Worm (Caenorhabditis elegans): ENCODE measurements around the gene sea-2.

DNA sequence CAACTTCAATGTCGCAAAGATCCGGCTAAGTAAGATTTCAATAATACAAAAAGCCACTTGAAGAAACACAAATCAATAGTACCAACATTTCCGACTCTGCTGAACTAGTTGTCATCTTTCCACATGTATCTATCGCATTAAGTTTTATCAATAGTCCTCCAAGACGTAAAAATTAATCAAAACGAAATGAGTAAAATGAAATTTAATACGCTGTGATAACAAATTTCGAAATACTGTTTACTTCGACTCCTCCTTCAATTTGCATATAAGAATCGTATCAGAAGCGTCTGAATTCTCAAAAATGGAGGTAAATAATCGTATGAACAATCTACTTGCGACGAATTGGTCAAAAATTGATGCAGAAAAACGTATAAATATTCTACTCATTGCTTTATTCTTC lies 40.5 kb downstream of the sea-2 start:
- no peak for TF ChIP-seq nhr-11 (tag; optimal IDR thresholded peaks at IDR 0.05)
- TF ChIP-seq ama-1 (optimal IDR thresholded peaks at IDR 0.05) = no peak
- TF ChIP-seq elt-4 (tag; optimal IDR thresholded peaks at IDR 0.05) = no peak
- no peak for TF ChIP-seq ceh-9 (tag; optimal IDR thresholded peaks at IDR 0.05)
- no peak for TF ChIP-seq ceh-14 (tag; optimal IDR thresholded peaks at IDR 0.05)
- TF ChIP-seq tbx-2 (tag; optimal IDR thresholded peaks at IDR 0.05) = no peak

All from whole organism, late embryonic.